Worm (Caenorhabditis elegans): ENCODE data around the gene mat-3.

mat-3 gene

ce11 chrIII:432988-433387, 42.3 kb upstream of the mat-3 start (continued):
- TF ChIP-seq ceh-30 (tag; optimal IDR thresholded peaks at IDR 0.05), result no peak

ce11 chrIII:434361-434941, 40.8 kb upstream of the mat-3 start, which contains the start of gene affl-2:
affl-2 (plus strand) TSS chrIII:434891.
- TF ChIP-seq ttx-3 (tag; optimal IDR thresholded peaks at IDR 0.05), result no peak
- TF ChIP-seq C38D4.7 (GFP tag; optimal IDR thresholded peaks at IDR 0.05), result no peak
- no peak for TF ChIP-seq nhr-232 (tag; optimal IDR thresholded peaks at IDR 0.05)
- TF ChIP-seq K09A11.1 (tag; optimal IDR thresholded peaks at IDR 0.05; ENCODE audit: insufficient read depth), result no peak
- TF ChIP-seq npax-4 (tag; optimal IDR thresholded peaks at IDR 0.05), result no peak
- TF ChIP-seq ets-4 (tag; optimal IDR thresholded peaks at IDR 0.05), result no peak
- no peak for TF ChIP-seq ceh-14 (tag; optimal IDR thresholded peaks at IDR 0.05)
- TF ChIP-seq nfya-1 (tag; optimal IDR thresholded peaks at IDR 0.05), result peak; percentile 30
- no peak for TF ChIP-seq che-1 (tag; optimal IDR thresholded peaks at IDR 0.05)
- no peak for TF ChIP-seq dve-1 (tag; optimal IDR thresholded peaks at IDR 0.05)
- TF ChIP-seq K02D7.2 (tag; optimal IDR thresholded peaks at IDR 0.05), result no peak
- TF ChIP-seq tbx-2 (tag; optimal IDR thresholded peaks at IDR 0.05), result peak; percentile 41
- peak; percentile 5 for TF ChIP-seq ceh-34 (tag; optimal IDR thresholded peaks at IDR 0.05)
- TF ChIP-seq rnt-1 (tag; optimal IDR thresholded peaks at IDR 0.05), result no peak
- TF ChIP-seq ceh-48 (tag; optimal IDR thresholded peaks at IDR 0.05), result no peak
- TF ChIP-seq nhr-11 (tag; optimal IDR thresholded peaks at IDR 0.05), result no peak
- TF ChIP-seq zip-5 (tag; optimal IDR thresholded peaks at IDR 0.05), result no peak
- no peak for TF ChIP-seq Y22D7AL.16 (tag; optimal IDR thresholded peaks at IDR 0.05)
- no peak for TF ChIP-seq hlh-8 (tag; optimal IDR thresholded peaks at IDR 0.05)
- TF ChIP-seq dmd-4 (tag; optimal IDR thresholded peaks at IDR 0.05; ENCODE audit: borderline replicate concordance), result no peak
- no peak for TF ChIP-seq hlh-13 (GFP tag; optimal IDR thresholded peaks at IDR 0.05)
- TF ChIP-seq odd-2 (tag; optimal IDR thresholded peaks at IDR 0.05), result no peak
- peak; percentile 23 for TF ChIP-seq ceh-31 (tag; optimal IDR thresholded peaks at IDR 0.05)
- TF ChIP-seq ztf-16 (tag; optimal IDR thresholded peaks at IDR 0.05), result no peak
- TF ChIP-seq pax-1 (tag; optimal IDR thresholded peaks at IDR 0.05), result no peak
- no peak for TF ChIP-seq ama-1 (optimal IDR thresholded peaks at IDR 0.05)
- peak; percentile 46 for TF ChIP-seq sox-2 (GFP tag; IDR thresholded peaks at IDR 0.05)
- TF ChIP-seq ceh-30 (tag; optimal IDR thresholded peaks at IDR 0.05), result no peak
- no peak for TF ChIP-seq unc-55 (GFP tag; optimal IDR thresholded peaks at IDR 0.05)
- no peak for TF ChIP-seq ceh-24 (tag; optimal IDR thresholded peaks at IDR 0.05)
- TF ChIP-seq ceh-2 (tag; optimal IDR thresholded peaks at IDR 0.05), result no peak
- no peak for TF ChIP-seq ceh-45 (GFP tag; IDR thresholded peaks at IDR 0.05)
- no peak for TF ChIP-seq pha-2 (tag; optimal IDR thresholded peaks at IDR 0.05)
- TF ChIP-seq fkh-10 (GFP tag; optimal IDR thresholded peaks at IDR 0.05), result no peak
- TF ChIP-seq mec-3 (tag; optimal IDR thresholded peaks at IDR 0.05; ENCODE audit: borderline replicate concordance), result no peak
- TF ChIP-seq ceh-22 (tag; optimal IDR thresholded peaks at IDR 0.05), result no peak
- TF ChIP-seq fax-1 (tag; optimal IDR thresholded peaks at IDR 0.05), result no peak
- no peak for TF ChIP-seq sdc-2 (tag; optimal IDR thresholded peaks at IDR 0.05)
- TF ChIP-seq T23F11.4 (GFP tag; optimal IDR thresholded peaks at IDR 0.05), result no peak
- no peak for TF ChIP-seq sox-4 (tag; optimal IDR thresholded peaks at IDR 0.05)
- no peak for TF ChIP-seq pros-1 (tag; optimal IDR thresholded peaks at IDR 0.05)
- TF ChIP-seq gmeb-2 (tag; optimal IDR thresholded peaks at IDR 0.05), result no peak
- TF ChIP-seq hlh-15 (tag; optimal IDR thresholded peaks at IDR 0.05), result no peak
- peak; percentile 27 for TF ChIP-seq ref-2 (tag; optimal IDR thresholded peaks at IDR 0.05)
- no peak for TF ChIP-seq hlh-30 (tag; optimal IDR thresholded peaks at IDR 0.05; ENCODE audit: insufficient read depth)
- no peak for TF ChIP-seq unc-3 (GFP tag; conservative IDR thresholded peaks at IDR 0.05)
- TF ChIP-seq unc-3 (tag; optimal IDR thresholded peaks at IDR 0.05), result no peak
- no peak for TF ChIP-seq lim-6 (tag; optimal IDR thresholded peaks at IDR 0.05)
- TF ChIP-seq unc-86 (tag; optimal IDR thresholded peaks at IDR 0.05), result no peak
- TF ChIP-seq pag-3 (tag; optimal IDR thresholded peaks at IDR 0.05; ENCODE audit: borderline replicate concordance), result no peak
- no peak for TF ChIP-seq elt-4 (tag; optimal IDR thresholded peaks at IDR 0.05)
- TF ChIP-seq syd-9 (tag; optimal IDR thresholded peaks at IDR 0.05), result no peak

Data from whole organism, late embryonic.